Fruit fly (Drosophila melanogaster): Measurements from ENCODE around the gene CG33060.
A peak's percentile ranks its signal among the peaks of the same experiment; 100 is the strongest.

Gene CG33060

dm6 chr3L:16347914-16348313 is 17.1 kb downstream of the CG33060 start, which contains the start of gene mRpS34:
mRpS34 (plus strand) TSS chr3L:16348074.
- no peak for TF ChIP-seq sage (GFP tag; optimal IDR thresholded peaks at IDR 0.05)
- TF ChIP-seq dl (GFP tag; optimal IDR thresholded peaks at IDR 0.05; ENCODE audit: insufficient read depth in 1 of 2, partially characterized antibody in 2 of 2) = no peak
- no peak for TF ChIP-seq rgr (GFP tag; optimal IDR thresholded peaks at IDR 0.05)
- TF ChIP-seq fru (GFP tag; optimal IDR thresholded peaks at IDR 0.05) = no peak
- TF ChIP-seq pan (optimal IDR thresholded peaks at IDR 0.05) = no peak
- TF ChIP-seq Sp1 (GFP tag; optimal IDR thresholded peaks at IDR 0.05) = no peak
- TF ChIP-seq dmrt93B (GFP tag; optimal IDR thresholded peaks at IDR 0.05) = no peak
- no peak for TF ChIP-seq brk (GFP tag; optimal IDR thresholded peaks at IDR 0.05)

- TF ChIP-seq Hnf4 (GFP tag; optimal IDR thresholded peaks at IDR 0.05) (no peak), HLH106 (tag; optimal IDR thresholded peaks at IDR 0.05) (no peak), jim (GFP tag; optimal IDR thresholded peaks at IDR 0.05) (no peak), pan (optimal IDR thresholded peaks at IDR 0.05) (no peak), CG32264 (GFP tag; optimal IDR thresholded peaks at IDR 0.05) (no peak), Abd-B (GFP tag; optimal IDR thresholded peaks at IDR 0.05) (no peak), foxo (GFP tag; optimal IDR thresholded peaks at IDR 0.05) (no peak), Vsx2 (GFP tag; optimal IDR thresholded peaks at IDR 0.05; ENCODE audit: partially characterized antibody) (no peak), Sp1 (GFP tag; optimal IDR thresholded peaks at IDR 0.05) (no peak), dl (GFP tag; optimal IDR thresholded peaks at IDR 0.05; ENCODE audit: insufficient read depth in 1 of 2, partially characterized antibody in 2 of 2) (no peak), br (GFP tag; optimal IDR thresholded peaks at IDR 0.05) (no peak), rgr (GFP tag; optimal IDR thresholded peaks at IDR 0.05) (no peak)
Observed at dm6 chr3L:16349686-16350085, 18.8 kb downstream of the CG33060 start.

dm6 chr3L:16351770-16352429 is 21.1 kb downstream of the CG33060 start, which contains the start of the genes Golgin104 and Tcs3:
Golgin104 (minus strand) TSS chr3L:16351951.
Tcs3 (plus strand) TSS chr3L:16351991.
- TF ChIP-seq Jra (GFP tag; optimal IDR thresholded peaks at IDR 0.05) (no peak), Rel (GFP tag; optimal IDR thresholded peaks at IDR 0.05) (no peak), Rel (tag; optimal IDR thresholded peaks at IDR 0.05) (peak; percentile 60)

dm6 chr3L:16354197-16354596 is 23.4 kb downstream of the CG33060 start, which contains the start of gene Pdh:
Pdh (minus strand) TSS chr3L:16354297.
- TF ChIP-seq sv (GFP tag; optimal IDR thresholded peaks at IDR 0.05) = no peak

- TF ChIP-seq Vsx2 (GFP tag; optimal IDR thresholded peaks at IDR 0.05; ENCODE audit: partially characterized antibody) = peak; percentile 84
- peak; percentile 27 for TF ChIP-seq Dif (GFP tag; optimal IDR thresholded peaks at IDR 0.05; ENCODE audit: partially characterized antibody)
- no peak for TF ChIP-seq OdsH (GFP tag; optimal IDR thresholded peaks at IDR 0.05)
Observed at dm6 chr3L:16356171-16356765, 25.4 kb downstream of the CG33060 start.

dm6 chr3L:16357187-16357728 is 26.4 kb downstream of the CG33060 start:
- no peak for TF ChIP-seq OdsH (GFP tag; optimal IDR thresholded peaks at IDR 0.05)
- no peak for TF ChIP-seq pan (optimal IDR thresholded peaks at IDR 0.05)
- TF ChIP-seq Hr78 (GFP tag; optimal IDR thresholded peaks at IDR 0.05) = no peak
- TF ChIP-seq Rel (GFP tag; optimal IDR thresholded peaks at IDR 0.05) = no peak
- no peak for TF ChIP-seq Rel (tag; optimal IDR thresholded peaks at IDR 0.05)
- no peak for TF ChIP-seq br (GFP tag; optimal IDR thresholded peaks at IDR 0.05)
- no peak for TF ChIP-seq dl (GFP tag; optimal IDR thresholded peaks at IDR 0.05; ENCODE audit: insufficient read depth in 1 of 2, partially characterized antibody in 2 of 2)
- TF ChIP-seq Jra (GFP tag; optimal IDR thresholded peaks at IDR 0.05) = no peak
- no peak for TF ChIP-seq ey (GFP tag; optimal IDR thresholded peaks at IDR 0.05)
- TF ChIP-seq HLH106 (tag; optimal IDR thresholded peaks at IDR 0.05) = no peak
- no peak for TF ChIP-seq N (GFP tag; optimal IDR thresholded peaks at IDR 0.05)
- TF ChIP-seq usp (GFP tag; optimal IDR thresholded peaks at IDR 0.05) = no peak
- no peak for TF ChIP-seq Hr83 (GFP tag; optimal IDR thresholded peaks at IDR 0.05; ENCODE audit: poor library complexity, severe bottlenecking)
- no peak for TF ChIP-seq CG9705 (GFP tag; optimal IDR thresholded peaks at IDR 0.05)

All from whole organism, wandering third instar larva.